Fruit fly (Drosophila melanogaster) whole organism, embryonic: Measurements from ENCODE around the gene sob.
A peak's percentile ranks its signal among the peaks of the same experiment; 100 is the strongest.

Experiments used
- Ada2b ChIP-seq: fragments of 200-800 bp; sonication (Bioruptor generic); IDR thresholded peaks from 2 replicates; pipeline ENCODE4 v1.3.6; 2022; ENCODE audit warnings: missing biosample characterization, missing genetic modification characterization
- Atf3 ChIP-seq: fragments of 200-800 bp; sonication (Bioruptor generic); optimal IDR thresholded peaks from 3 replicates; lab custom pipeline; 2016; ENCODE audit warnings: missing biosample characterization, missing genetic modification characterization
- Awh ChIP-seq: fragments of 200-800 bp; sonication (Bioruptor generic); IDR thresholded peaks from 2 replicates; pipeline ENCODE4, ENCODE4 v1.3.6; 2022; ENCODE audit warnings: missing biosample characterization, missing genetic modification characterization
- B-H1 ChIP-seq: fragments of 200-800 bp; sonication (Bioruptor generic); IDR thresholded peaks from 3 replicates; pipeline ENCODE4 v1.3.6; 2022; ENCODE audit warnings: missing biosample characterization, missing genetic modification characterization
- Blimp-1 ChIP-seq: fragments of 200-800 bp; sonication (Bioruptor generic); optimal IDR thresholded peaks from 3 replicates; lab custom pipeline; 2018; ENCODE audit warnings: missing biosample characterization, missing genetic modification characterization, mild to moderate bottlenecking, moderate library complexity, missing genetic modification reagents
- CG10543 ChIP-seq: fragments of 200-800 bp; sonication (Bioruptor generic); optimal IDR thresholded peaks from 3 replicates; lab custom pipeline; 2017; ENCODE audit warnings: missing biosample characterization, mild to moderate bottlenecking, missing genetic modification characterization, moderate library complexity
- CG13123 ChIP-seq: fragments of 200-800 bp; sonication (Bioruptor generic); optimal IDR thresholded peaks from 2 replicates; lab custom pipeline; 2016; ENCODE audit warnings: missing biosample characterization, missing genetic modification characterization
- CG15696 ChIP-seq: fragments of 200-800 bp; sonication (Bioruptor generic); optimal IDR thresholded peaks from 2 replicates; lab custom pipeline; 2019; ENCODE audit warnings: missing biosample characterization, mild to moderate bottlenecking, missing genetic modification characterization, moderate library complexity
- CG2202 ChIP-seq: fragments of 200-800 bp; sonication (Bioruptor generic); optimal IDR thresholded peaks from 2 replicates; lab custom pipeline; 2018; ENCODE audit warnings: missing biosample characterization, mild to moderate bottlenecking, missing genetic modification characterization
- CG4360 ChIP-seq: fragments of 200-800 bp; sonication (Bioruptor generic); IDR thresholded peaks from 2 replicates; pipeline ENCODE4 v1.3.6; 2022; ENCODE audit warnings: missing biosample characterization, missing genetic modification characterization
- CG4617 ChIP-seq: fragments of 200-800 bp; sonication (Bioruptor generic); optimal IDR thresholded peaks from 3 replicates; lab custom pipeline; 2016; ENCODE audit warnings: missing biosample characterization, missing genetic modification characterization, borderline replicate concordance
- CG7745 ChIP-seq: fragments of 200-800 bp; sonication (Bioruptor generic); optimal IDR thresholded peaks from 2 replicates; lab custom pipeline; 2018; ENCODE audit warnings: missing biosample characterization, mild to moderate bottlenecking, missing genetic modification characterization, moderate library complexity
- CG8281 ChIP-seq: fragments of 200-800 bp; sonication (Bioruptor generic); optimal IDR thresholded peaks from 2 replicates; lab custom pipeline; 2018; ENCODE audit warnings: missing biosample characterization, mild to moderate bottlenecking, missing genetic modification characterization, moderate library complexity
- Doc2 ChIP-seq: fragments of 200-800 bp; sonication (Bioruptor generic); IDR thresholded peaks from 2 replicates; pipeline ENCODE4 v1.3.6; 2022; ENCODE audit warnings: missing biosample characterization, missing genetic modification characterization
- Eip74EF ChIP-seq, 2 experiments: fragments of 200-800 bp in 1 of 2; fragments of >200 bp in 1 of 2; sonication (Bioruptor generic) in 1 of 2; optimal IDR thresholded peaks; 2 replicates each; lab custom pipeline; 2017 to 2019; ENCODE audit warnings: missing biosample characterization in 2 of 2, missing genetic modification characterization in 2 of 2, mild to moderate bottlenecking in 1 of 2, moderate library complexity in 1 of 2
- Ets65A ChIP-seq: fragments of 200-800 bp; sonication (Bioruptor generic); peaks from one replicate; lab custom pipeline; 2016; ENCODE audit warnings: missing biosample characterization, missing genetic modification characterization
- HmgZ ChIP-seq: fragments of 200-800 bp; sonication (Bioruptor generic); optimal IDR thresholded peaks from 2 replicates; lab custom pipeline; 2018; ENCODE audit warnings: missing biosample characterization, mild to moderate bottlenecking, missing genetic modification characterization
- Hr78 ChIP-seq, 2 experiments: fragments of 200-800 bp in 1 of 2; fragments of >200 bp in 1 of 2; sonication (Bioruptor generic) in 1 of 2; optimal IDR thresholded peaks; 2 replicates each; lab custom pipeline; 2017 to 2019; ENCODE audit warnings: missing biosample characterization in 2 of 2, missing genetic modification characterization in 2 of 2, mild to moderate bottlenecking in 1 of 2, moderate library complexity in 1 of 2
- Lhr ChIP-seq: fragments of 200-800 bp; sonication (Bioruptor generic); optimal IDR thresholded peaks from 3 replicates; lab custom pipeline; 2017; ENCODE audit warnings: mild to moderate bottlenecking, missing biosample characterization, missing genetic modification reagents, missing genetic modification characterization
- MESR4 ChIP-seq: fragments of 200-800 bp; sonication (Bioruptor generic); optimal IDR thresholded peaks from 2 replicates; lab custom pipeline; 2018; ENCODE audit warnings: missing biosample characterization, mild to moderate bottlenecking, missing genetic modification characterization, moderate library complexity
- Poxn ChIP-seq: fragments of 200-800 bp; sonication (Bioruptor generic); IDR thresholded peaks from 2 replicates; pipeline ENCODE4 v1.3.6; 2022; ENCODE audit warnings: missing biosample characterization, missing genetic modification characterization
- Stat92E ChIP-seq, 3 experiments: fragments of >200 bp in 2 of 3; fragments of 200-800 bp in 1 of 3; sonication (Bioruptor generic) in 1 of 3; optimal IDR thresholded peaks; 2 replicates each; lab custom pipeline; 2017 to 2019; ENCODE audit warnings: missing biosample characterization in 3 of 3, missing genetic modification characterization in 3 of 3, mild to moderate bottlenecking in 1 of 3, moderate library complexity in 1 of 3
- bab2 ChIP-seq: fragments of 200-800 bp; sonication (Bioruptor generic); optimal IDR thresholded peaks from 2 replicates; lab custom pipeline; 2016; ENCODE audit warnings: missing biosample characterization, missing genetic modification characterization
- cwo ChIP-seq: fragments of 200-800 bp; sonication (Bioruptor generic); optimal IDR thresholded peaks from 3 replicates; lab custom pipeline; 2017; ENCODE audit warnings: missing biosample characterization, missing genetic modification characterization, mild to moderate bottlenecking, moderate library complexity, missing genetic modification reagents
- disco-r ChIP-seq: fragments of 200-800 bp; sonication (Bioruptor generic); optimal IDR thresholded peaks from 2 replicates; lab custom pipeline; 2016; ENCODE audit warnings: missing biosample characterization, missing genetic modification characterization
- dmrt99B ChIP-seq: fragments of 200-800 bp; sonication (Bioruptor generic); optimal IDR thresholded peaks from 2 replicates; lab custom pipeline; 2018; ENCODE audit warnings: missing biosample characterization, mild to moderate bottlenecking, missing genetic modification characterization, moderate library complexity
- dysf ChIP-seq: fragments of 200-800 bp; sonication (Bioruptor generic); IDR thresholded peaks from 3 replicates; pipeline ENCODE4 v1.3.6; 2022; ENCODE audit warnings: missing biosample characterization, missing genetic modification characterization
- esg ChIP-seq: fragments of 200-800 bp; sonication (Bioruptor generic); conservative IDR thresholded peaks from 2 replicates; pipeline ENCODE4 v1.3.6; 2022; ENCODE audit warnings: missing biosample characterization, missing genetic modification characterization
- fd102C ChIP-seq: fragments of 200-800 bp; sonication (Bioruptor generic); optimal IDR thresholded peaks from 2 replicates; lab custom pipeline; 2018; ENCODE audit warnings: missing biosample characterization, mild to moderate bottlenecking, missing genetic modification characterization, moderate library complexity
- grau ChIP-seq: fragments of 200-800 bp; optimal IDR thresholded peaks from 3 replicates; lab custom pipeline; 2019; ENCODE audit warnings: missing biosample characterization, mild to moderate bottlenecking, missing genetic modification characterization, moderate library complexity
- grn ChIP-seq: fragments of 200-800 bp; sonication (Bioruptor generic); optimal IDR thresholded peaks from 3 replicates; lab custom pipeline; 2017; ENCODE audit warnings: missing biosample characterization, missing genetic modification characterization
- hkb ChIP-seq, 2 experiments: fragments of 200-800 bp in 1 of 2; fragments of >200 bp in 1 of 2; sonication (Bioruptor generic) in 1 of 2; IDR thresholded peaks in 1 of 2; optimal IDR thresholded peaks in 1 of 2; 2 replicates each; pipeline versions ENCODE4 v1.3.6 to Lab custom; 2017 to 2022; ENCODE audit warnings: missing biosample characterization in 1 of 2, missing genetic modification characterization in 1 of 2
- jigr1 ChIP-seq: fragments of 200-800 bp; sonication (Bioruptor generic); IDR thresholded peaks from 3 replicates; pipeline ENCODE4 v1.3.6; 2022; ENCODE audit warnings: missing biosample characterization, missing genetic modification characterization
- oc ChIP-seq: fragments of 200-800 bp; sonication (Bioruptor generic); optimal IDR thresholded peaks from 2 replicates; lab custom pipeline; 2018; ENCODE audit warnings: missing biosample characterization, mild to moderate bottlenecking, missing genetic modification characterization, moderate library complexity
- p53 ChIP-seq: fragments of 200-800 bp; sonication (Bioruptor generic); optimal IDR thresholded peaks from 2 replicates; lab custom pipeline; 2016; ENCODE audit warnings: missing biosample characterization, missing genetic modification characterization
- prd ChIP-seq, 3 experiments: fragments of >200 bp in 2 of 3; fragments of 200-800 bp in 1 of 3; sonication (Bioruptor generic) in 1 of 3; optimal IDR thresholded peaks in 2 of 3; IDR thresholded peaks in 1 of 3; 2 replicates in 2 of 3; 3 replicates in 1 of 3; pipeline versions ENCODE4 v1.3.6 to Lab custom; 2017 to 2022; ENCODE audit warnings: missing biosample characterization in 1 of 3, missing genetic modification characterization in 1 of 3
- row ChIP-seq: fragments of 200-800 bp; sonication (Bioruptor generic); IDR thresholded peaks from 3 replicates; pipeline ENCODE4 v1.3.6; 2022; ENCODE audit warnings: missing biosample characterization, missing genetic modification characterization
- salm ChIP-seq: fragments of 200-800 bp; sonication (Bioruptor generic); optimal IDR thresholded peaks from 2 replicates; lab custom pipeline; 2018; ENCODE audit warnings: missing biosample characterization, mild to moderate bottlenecking, missing genetic modification characterization
- sens ChIP-seq: fragments of 200-800 bp; sonication (Bioruptor generic); peaks from one replicate; lab custom pipeline; 2016; ENCODE audit warnings: missing biosample characterization, missing genetic modification characterization
- sna ChIP-seq: fragments of 200-800 bp; sonication (Bioruptor generic); IDR thresholded peaks from 2 replicates; pipeline ENCODE4 v1.3.6; 2022; ENCODE audit warnings: missing biosample characterization, missing genetic modification characterization; ENCODE audit not compliant: partially characterized antibody
- sr ChIP-seq: fragments of 200-800 bp; sonication (Bioruptor generic); IDR thresholded peaks from 3 replicates; pipeline ENCODE4 v1.3.6; 2022; ENCODE audit warnings: missing biosample characterization, missing genetic modification characterization
- tll ChIP-seq, 2 experiments: fragments of 200-800 bp in 1 of 2; fragments of >200 bp in 1 of 2; sonication (Bioruptor generic) in 1 of 2; optimal IDR thresholded peaks; 2 replicates each; lab custom pipeline; 2017 to 2019; ENCODE audit warnings: missing biosample characterization in 2 of 2, missing genetic modification characterization in 2 of 2, mild to moderate bottlenecking in 1 of 2, moderate library complexity in 1 of 2
- tna ChIP-seq: fragments of 200-800 bp; sonication (Bioruptor generic); IDR thresholded peaks from 2 replicates; pipeline ENCODE4 v1.3.6; 2022; ENCODE audit warnings: missing biosample characterization, missing genetic modification characterization; ENCODE audit not compliant: partially characterized antibody

sob gene

dm6 chr2L:3587286-3587685 is 6.7 kb upstream of the sob start (continued):
- peak; percentile 39 for TF ChIP-seq CG2202 (tag; lab: Kevin White, UChicago)
- no peak for TF ChIP-seq sr (GFP tag; lab: Robert Waterston, UW)
- TF ChIP-seq CG13123 (GFP tag; lab: Kevin White, UChicago): no peak
- TF ChIP-seq jigr1: no peak
- no peak for TF ChIP-seq Doc2 (GFP tag; lab: Robert Waterston, UW)
- no peak for TF ChIP-seq tna (GFP tag; lab: Robert Waterston, UW)
- no peak for TF ChIP-seq p53 (GFP tag; lab: Kevin White, UChicago)
- no peak for TF ChIP-seq esg (GFP tag; lab: Robert Waterston, UW)
- TF ChIP-seq bab2 (GFP tag; lab: Kevin White, UChicago): peak; percentile 41
- TF ChIP-seq cwo (GFP tag; lab: Kevin White, UChicago): no peak
- TF ChIP-seq, all 482 proteins: peak for 144

- TF ChIP-seq sens (GFP tag; lab: Kevin White, UChicago) (peak; percentile 23), Ets65A (GFP tag; lab: Kevin White, UChicago) (peak; percentile 22), grau (tag; lab: Kevin White, UChicago) (peak; percentile 69), CG8281 (tag; lab: Kevin White, UChicago) (peak; percentile 33), CG4617 (no peak)
These were observed 4.7 kb upstream of the sob start for dm6 chr2L:3585318-3585717.

- TF ChIP-seq salm (tag; lab: Kevin White, UChicago) (no peak), fd102C (GFP tag; lab: Kevin White, UChicago) (peak; percentile 59), CG4360 (GFP tag; lab: Robert Waterston, UW) (peak; percentile 53), tll (GFP tag; optimal IDR thresholded peaks at IDR 0.05; lab: Kevin White, UChicago) (peak in 1 of 2 experiments; percentile 49), B-H1 (no peak), Ada2b (GFP tag; lab: Robert Waterston, UW) (no peak), CG10543 (GFP tag; lab: Kevin White, UChicago) (no peak), Hr78 (GFP tag; optimal IDR thresholded peaks at IDR 0.05; lab: Kevin White, UChicago) (no peak), disco-r (GFP tag; lab: Kevin White, UChicago) (no peak), dysf (no peak), CG15696 (tag; lab: Kevin White, UChicago) (peak; percentile 59), CG7745 (tag; lab: Kevin White, UChicago) (no peak), MESR4 (GFP tag; lab: Kevin White, UChicago) (no peak)
These were observed 3.7 kb upstream of the sob start for dm6 chr2L:3584296-3584671.

dm6 chr2L:3583405-3584295 is 3.1 kb upstream of the sob start:
- TF ChIP-seq sna (GFP tag; lab: Robert Waterston, UW): no peak
- TF ChIP-seq dmrt99B (tag; lab: Kevin White, UChicago): no peak
- no peak for TF ChIP-seq Atf3 (GFP tag; lab: Kevin White, UChicago)
- TF ChIP-seq hkb (optimal IDR thresholded peaks at IDR 0.05; lab: Kevin White, UChicago): no peak
- TF ChIP-seq hkb (GFP tag; IDR thresholded peaks at IDR 0.05; lab: Robert Waterston, UW): no peak
- peak; percentile 1 for TF ChIP-seq sens (GFP tag; lab: Kevin White, UChicago)
- no peak for TF ChIP-seq Lhr (GFP tag; lab: Kevin White, UChicago)
- no peak for TF ChIP-seq HmgZ
- no peak for TF ChIP-seq Eip74EF (GFP tag; optimal IDR thresholded peaks at IDR 0.05; lab: Kevin White, UChicago)
- peak; percentile 26 for TF ChIP-seq oc (tag; lab: Kevin White, UChicago)
- TF ChIP-seq Poxn (GFP tag; lab: Robert Waterston, UW): no peak
- peak; percentile 65 for TF ChIP-seq Blimp-1 (GFP tag; lab: Kevin White, UChicago)
- no peak for TF ChIP-seq prd (optimal IDR thresholded peaks at IDR 0.05; lab: Kevin White, UChicago)
- peak; percentile 12; the same call in 1 of the 3 replicates for TF ChIP-seq prd (GFP tag; IDR thresholded peaks at IDR 0.05; lab: Robert Waterston, UW)
- peak in 1 of 3 experiments; percentile 81 for TF ChIP-seq Stat92E (GFP tag; optimal IDR thresholded peaks at IDR 0.05; lab: Kevin White, UChicago)
- peak; percentile 64 for TF ChIP-seq grn (GFP tag; lab: Kevin White, UChicago)
- peak; percentile 63 for TF ChIP-seq Awh
- TF ChIP-seq row (GFP tag; lab: Robert Waterston, UW): no peak
